Fruit fly (Drosophila melanogaster) Kc167 (cell line): ENCODE results near the gene CG13385.

Experiments used
- Myc ChIP-seq: fragments of >200 bp; optimal IDR thresholded peaks from 2 replicates; lab custom pipeline; 2017; ENCODE audit warnings: missing external identifiers
- Sin3A ChIP-seq: fragments of >200 bp; optimal IDR thresholded peaks from 2 replicates; lab custom pipeline; 2018; ENCODE audit warnings: missing external identifiers
- h ChIP-seq: fragments of >200 bp; optimal IDR thresholded peaks from 3 replicates; lab custom pipeline; 2018; ENCODE audit warnings: missing external identifiers
- insv ChIP-seq: fragments of >200 bp; optimal IDR thresholded peaks from 3 replicates; lab custom pipeline; 2018; ENCODE audit warnings: missing external identifiers
- psq ChIP-seq: fragments of >200 bp; optimal IDR thresholded peaks from 2 replicates; lab custom pipeline; 2017; ENCODE audit warnings: missing external identifiers
- ttk ChIP-seq: sonication (Bioruptor generic); optimal IDR thresholded peaks from 2 replicates; lab custom pipeline; 2017; ENCODE audit warnings: missing external identifiers

Gene CG13385

DNA sequence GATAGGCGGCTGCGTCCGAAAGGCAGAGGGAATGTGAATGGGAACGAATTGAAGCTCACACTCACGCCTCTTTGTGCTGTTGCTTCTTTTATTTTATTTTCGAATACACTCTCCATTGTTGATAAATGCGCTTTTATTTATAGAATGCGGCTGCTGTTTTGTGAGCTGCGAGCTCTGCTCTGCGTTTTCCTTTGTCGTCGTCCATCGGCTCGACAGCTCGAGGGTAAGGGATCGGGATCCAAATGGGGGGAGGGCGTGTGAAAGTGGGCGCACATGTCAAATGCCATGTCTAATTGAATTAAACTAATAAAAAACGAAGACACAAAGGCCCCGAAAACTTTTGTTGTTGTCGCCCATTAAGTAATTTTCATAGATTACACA, 27.6 kb downstream of the CG13385 start:
- TF ChIP-seq psq (no peak), ttk (lab: Kevin White, UChicago) (no peak), h (no peak), Sin3A (lab: Kevin White, UChicago) (no peak), Myc (lab: Kevin White, UChicago) (no peak), insv (lab: Kevin White, UChicago) (no peak)

DNA sequence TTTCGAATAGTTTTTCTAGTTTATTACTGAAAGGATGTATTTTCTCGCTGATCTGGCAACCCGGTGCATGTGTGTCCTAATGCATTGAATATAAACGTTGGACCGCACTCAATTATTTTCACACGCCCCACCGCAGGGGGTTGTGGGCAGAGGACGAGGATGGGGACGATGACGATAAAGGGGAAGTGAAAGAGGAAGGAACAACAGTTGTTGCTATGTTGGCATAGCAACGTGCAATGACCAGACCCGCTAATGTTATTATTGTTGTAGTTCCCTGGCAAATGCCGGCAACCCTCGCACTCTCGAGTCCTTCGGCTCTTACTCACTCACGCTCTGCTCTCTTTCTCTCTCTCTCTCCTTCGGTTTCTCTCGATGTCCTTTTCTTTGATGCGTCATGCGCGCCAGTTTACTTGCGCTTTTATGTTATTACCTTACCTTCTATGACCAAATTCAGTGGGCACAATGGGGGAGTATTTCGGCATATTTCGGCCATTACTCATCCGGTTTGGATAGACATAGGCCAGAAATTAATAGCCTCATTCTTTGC, 28.3 kb downstream of the CG13385 start:
- no peak for TF ChIP-seq ttk (lab: Kevin White, UChicago)
- no peak for TF ChIP-seq h
- no peak for TF ChIP-seq psq
- no peak for TF ChIP-seq Sin3A (lab: Kevin White, UChicago)
- TF ChIP-seq insv (lab: Kevin White, UChicago) = no peak
- TF ChIP-seq Myc (lab: Kevin White, UChicago) = no peak

DNA sequence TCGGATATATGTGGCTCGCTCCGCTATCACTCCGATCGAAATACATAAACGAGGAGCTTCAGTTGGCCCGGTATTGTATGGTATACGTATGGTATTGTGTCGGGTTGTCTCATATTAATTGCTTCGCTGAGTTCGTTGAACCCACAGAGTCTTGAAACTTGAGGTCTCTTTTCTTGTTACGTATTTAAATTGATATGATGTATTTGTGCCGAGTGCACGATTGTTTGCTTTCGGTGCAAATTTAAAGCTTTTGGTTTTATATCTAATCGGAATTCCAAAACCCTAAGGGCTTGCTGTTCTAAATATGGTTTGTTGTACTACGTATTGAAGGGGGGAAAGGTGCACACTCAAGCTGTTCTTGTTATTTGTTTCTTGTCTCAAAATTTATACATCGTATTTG, 28.8 kb downstream of the CG13385 start:
- TF ChIP-seq psq (no peak), Myc (lab: Kevin White, UChicago) (no peak), ttk (lab: Kevin White, UChicago) (no peak), Sin3A (lab: Kevin White, UChicago) (no peak), insv (lab: Kevin White, UChicago) (no peak), h (no peak)

DNA sequence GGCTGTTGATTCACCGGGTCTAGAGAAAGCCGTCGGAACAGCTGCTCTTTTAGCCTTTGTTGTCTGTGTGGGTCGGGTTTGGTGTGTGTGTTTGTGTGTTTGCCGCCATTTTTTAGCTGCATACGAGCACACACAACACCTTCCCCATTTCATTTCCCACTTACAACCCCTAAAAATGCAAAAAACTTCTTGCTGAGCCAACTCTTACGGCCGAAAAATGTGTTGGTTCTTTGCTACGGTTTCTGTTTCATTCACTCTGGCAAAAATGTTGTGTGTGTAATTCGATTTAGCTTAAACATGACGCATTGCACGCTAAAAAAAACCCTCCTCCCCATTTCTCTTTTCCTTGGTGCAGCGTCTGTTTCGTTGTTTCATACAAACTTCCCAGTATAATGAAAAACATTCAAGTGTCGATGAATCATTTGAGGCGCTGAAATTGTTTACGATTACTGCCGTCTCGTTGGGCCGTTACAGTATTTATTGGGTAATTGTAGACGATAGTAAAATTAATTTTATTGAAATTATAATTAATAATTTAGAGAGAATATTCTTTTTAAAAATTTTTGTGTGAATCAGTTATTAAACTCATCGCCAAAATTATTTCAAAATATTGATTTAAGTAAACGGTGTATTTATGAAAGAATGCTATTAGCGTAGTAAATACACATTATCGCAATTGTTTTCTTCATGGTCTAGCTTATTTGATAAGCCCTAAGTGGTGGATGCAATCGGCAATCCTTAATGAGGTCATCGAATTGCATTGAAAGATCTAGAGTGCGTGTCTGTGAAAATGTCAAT, 29.7 kb downstream of the CG13385 start:
- TF ChIP-seq psq (no peak), h (no peak), insv (lab: Kevin White, UChicago) (no peak), ttk (lab: Kevin White, UChicago) (no peak), Sin3A (lab: Kevin White, UChicago) (no peak), Myc (lab: Kevin White, UChicago) (no peak)

DNA sequence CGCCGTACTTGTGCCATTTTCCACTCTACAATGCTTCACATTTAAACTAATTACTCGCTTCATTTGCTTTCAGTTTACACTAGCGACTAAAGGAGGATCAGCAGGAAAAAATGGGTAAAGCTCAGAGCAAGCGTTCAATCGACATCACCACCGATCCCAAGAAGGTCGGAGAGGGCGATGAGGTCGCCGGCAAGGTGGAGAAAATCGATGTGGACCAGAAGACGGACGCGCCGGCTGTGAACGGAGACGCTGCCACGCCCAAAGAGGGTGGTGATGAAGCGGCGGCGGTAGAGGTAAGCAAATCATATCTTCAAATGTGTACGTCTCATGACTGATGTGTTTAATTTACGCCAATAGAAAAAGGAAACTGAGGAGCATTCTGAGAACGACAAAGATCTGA, 30.4 kb downstream of the CG13385 start:
- TF ChIP-seq psq = no peak
- no peak for TF ChIP-seq Myc (lab: Kevin White, UChicago)
- no peak for TF ChIP-seq insv (lab: Kevin White, UChicago)
- TF ChIP-seq h = no peak
- no peak for TF ChIP-seq Sin3A (lab: Kevin White, UChicago)
- TF ChIP-seq ttk (lab: Kevin White, UChicago) = no peak

DNA sequence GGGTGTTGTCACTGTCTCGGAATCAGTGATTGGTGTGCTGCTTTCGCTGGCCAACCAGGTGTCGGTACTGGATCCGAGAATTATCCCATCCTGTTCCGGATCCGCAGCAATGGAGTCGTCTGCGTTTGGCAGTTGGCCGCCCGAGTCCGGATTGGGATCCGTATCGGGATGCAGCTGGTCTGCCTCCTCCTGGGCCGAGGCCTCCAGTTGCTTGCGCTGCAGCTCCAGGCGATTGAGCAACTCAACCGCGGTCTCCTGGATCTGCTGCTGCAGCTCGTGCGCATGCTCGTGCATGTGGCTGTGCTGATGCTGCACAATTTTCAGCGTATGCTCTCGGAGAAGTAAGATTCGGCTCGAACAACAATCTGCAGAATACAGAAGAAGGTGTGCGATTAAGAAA, 35.7 kb downstream of the CG13385 start:
- TF ChIP-seq insv (lab: Kevin White, UChicago) (no peak), ttk (lab: Kevin White, UChicago) (no peak), Myc (lab: Kevin White, UChicago) (no peak), h (no peak), Sin3A (lab: Kevin White, UChicago) (no peak), psq (no peak)

DNA sequence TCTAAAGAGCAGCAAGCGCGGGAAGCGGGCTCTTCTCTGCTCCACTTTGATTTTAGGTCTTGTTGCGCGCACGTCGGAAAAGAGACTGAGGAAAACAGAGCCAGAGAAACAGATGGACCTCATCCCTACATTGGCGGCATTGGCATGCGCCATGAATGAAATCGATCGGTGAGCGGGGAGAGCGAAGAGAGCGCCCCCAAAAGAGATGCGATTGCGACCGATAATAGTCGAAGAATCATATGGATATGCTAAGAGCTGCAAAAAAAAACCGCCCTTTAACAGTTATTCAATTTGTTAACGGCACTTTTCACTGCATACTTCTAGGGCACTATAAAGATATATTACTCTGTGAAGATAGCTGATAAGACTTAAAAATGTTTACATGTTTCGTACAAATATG, 37.1 kb downstream of the CG13385 start, which contains the start of gene grk:
grk (minus strand) TSS at position 87 of the 400 bp plus-strand sequence.
- no peak for TF ChIP-seq Myc (lab: Kevin White, UChicago)
- TF ChIP-seq Sin3A (lab: Kevin White, UChicago) = no peak
- no peak for TF ChIP-seq ttk (lab: Kevin White, UChicago)
- TF ChIP-seq insv (lab: Kevin White, UChicago) = no peak
- no peak for TF ChIP-seq h
- TF ChIP-seq psq = no peak

DNA sequence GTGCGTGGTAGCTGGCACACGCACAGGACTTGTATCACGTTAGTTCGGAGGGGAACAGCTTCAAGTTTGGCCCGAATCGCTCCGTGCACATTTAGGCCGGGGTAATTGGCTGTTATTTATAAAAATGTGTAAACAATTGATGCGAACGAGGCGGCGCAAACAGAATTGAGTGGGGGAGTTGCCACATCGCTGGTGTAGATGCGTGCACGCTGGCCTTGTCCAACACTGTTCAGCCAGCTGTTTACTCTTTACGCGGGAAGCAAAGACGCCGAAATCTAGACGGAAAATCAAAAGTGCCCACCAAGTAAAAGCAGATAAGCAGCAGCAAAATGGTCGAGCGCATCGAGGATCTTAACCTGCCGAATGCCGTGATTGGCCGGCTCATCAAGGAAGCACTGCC, 40.7 kb downstream of the CG13385 start, which contains the start of the genes D12 and Chrac-14:
D12 (minus strand) TSS at position 190 of the 400 bp plus-strand sequence.
Chrac-14 (plus strand) TSS at position 230 of the 400 bp plus-strand sequence.
- TF ChIP-seq insv (lab: Kevin White, UChicago) (no peak), ttk (lab: Kevin White, UChicago) (no peak), psq (no peak), Sin3A (lab: Kevin White, UChicago) (no peak), h (no peak), Myc (lab: Kevin White, UChicago) (no peak)

DNA sequence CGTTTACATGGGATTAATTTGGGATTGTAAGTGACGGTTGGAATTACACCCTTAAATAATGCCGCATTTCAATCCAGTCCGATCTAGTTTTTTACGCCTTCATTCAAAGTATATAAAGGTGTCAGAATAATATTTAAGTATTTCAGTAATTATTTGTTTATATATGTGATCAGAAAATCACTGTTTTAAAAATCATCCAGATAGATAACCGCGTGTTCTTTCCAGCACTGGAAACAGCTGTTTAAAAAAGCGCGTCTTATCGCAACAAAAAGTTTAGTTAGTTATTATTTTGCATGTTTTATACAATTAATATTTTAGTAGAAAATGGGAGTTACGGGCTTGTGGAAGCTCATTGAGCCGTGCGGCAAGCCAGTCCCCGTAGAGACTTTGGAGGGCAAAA, 41.6 kb downstream of the CG13385 start, which contains the start of gene mus201:
mus201 (plus strand) TSS at position 118 of the 400 bp plus-strand sequence.
- TF ChIP-seq insv (lab: Kevin White, UChicago) = no peak
- TF ChIP-seq Myc (lab: Kevin White, UChicago) = no peak
- no peak for TF ChIP-seq h
- TF ChIP-seq ttk (lab: Kevin White, UChicago) = no peak
- no peak for TF ChIP-seq Sin3A (lab: Kevin White, UChicago)

DNA sequence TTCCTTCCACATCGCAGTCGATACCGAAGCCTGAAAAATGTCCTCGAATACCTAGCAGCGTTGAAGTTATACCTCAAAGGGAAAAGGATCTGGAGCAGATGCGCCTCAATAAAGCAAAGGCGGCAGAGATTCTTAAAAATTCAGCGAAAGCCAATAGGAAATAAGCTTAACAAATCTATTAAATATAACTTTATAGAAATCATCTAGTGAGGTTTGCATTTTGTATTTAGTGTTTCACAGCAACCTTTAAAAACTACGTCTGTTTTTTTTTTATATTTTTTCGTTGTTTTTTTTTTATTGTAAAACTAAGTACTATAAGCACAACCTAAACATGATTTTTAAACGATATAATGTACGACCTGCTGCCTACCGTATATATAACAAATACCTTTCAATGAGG, 45.7 kb downstream of the CG13385 start, which contains the start of gene CG31897:
CG31897 (plus strand) TSS at position 301 of the 400 bp plus-strand sequence.
- TF ChIP-seq psq (no peak), ttk (lab: Kevin White, UChicago) (no peak)
